Worm (Caenorhabditis elegans): ENCODE results near the gene D1044.7.

The D1044.7 gene

DNA sequence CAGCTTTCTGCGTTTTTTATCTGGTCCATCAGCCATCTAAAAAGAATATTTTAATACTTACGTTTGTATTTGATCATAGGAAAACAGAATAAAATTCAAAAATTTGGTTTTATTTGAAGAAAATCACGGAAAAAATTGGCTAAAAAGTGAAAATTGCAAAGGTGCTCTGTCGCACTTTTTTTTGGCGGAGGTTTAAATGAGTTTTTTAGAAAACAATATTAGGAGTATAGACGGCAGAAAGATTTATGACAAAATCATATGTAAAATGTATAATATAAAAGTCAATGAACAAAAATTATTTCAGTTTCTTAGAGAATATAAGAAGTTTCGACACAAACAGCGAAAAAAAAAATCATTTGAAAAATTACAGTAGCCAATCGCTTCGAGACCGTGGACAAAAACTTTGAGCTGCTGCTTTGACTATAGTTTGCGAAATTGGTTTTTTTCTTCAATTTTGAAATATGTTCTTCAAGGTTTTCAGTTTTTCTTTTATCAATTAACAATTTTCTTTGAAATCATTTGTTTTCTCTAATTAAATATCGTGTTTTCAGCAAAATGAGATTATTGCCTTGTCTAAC lies 24.7 kb downstream of the D1044.7 start, which contains the start of the genes R02F2.7 and R02F2.4 (continued):
- TF ChIP-seq F49E8.2 (tag; optimal IDR thresholded peaks at IDR 0.05; ENCODE audit: insufficient read depth), result peak; percentile 21
- no peak for TF ChIP-seq snpc-1.1 (tag; optimal IDR thresholded peaks at IDR 0.05; ENCODE audit: insufficient read depth)
- TF ChIP-seq attf-6 (GFP tag; IDR thresholded peaks at IDR 0.05), result no peak
- TF ChIP-seq ceh-91 (GFP tag; IDR thresholded peaks at IDR 0.05), result no peak
- TF ChIP-seq sea-2 (GFP tag; IDR thresholded peaks at IDR 0.05), result no peak
- TF ChIP-seq let-607 (tag; optimal IDR thresholded peaks at IDR 0.05), result no peak
- TF ChIP-seq ets-4 (GFP tag; optimal IDR thresholded peaks at IDR 0.05), result no peak
- TF ChIP-seq Y79H2A.3 (GFP tag; conservative IDR thresholded peaks at IDR 0.05), result no peak
- TF ChIP-seq cebp-1 (GFP tag; IDR thresholded peaks at IDR 0.05), result no peak
- TF ChIP-seq cebp-1 (tag; optimal IDR thresholded peaks at IDR 0.05), result no peak
- TF ChIP-seq madf-8 (GFP tag; conservative IDR thresholded peaks at IDR 0.05), result 0 out of 2 replicates have a peak, but pooled peaks have one; percentile 25
- no peak for TF ChIP-seq ztf-26 (tag; optimal IDR thresholded peaks at IDR 0.05)
- TF ChIP-seq mes-4 (tag; optimal IDR thresholded peaks at IDR 0.05), result no peak
- TF ChIP-seq dox-1 (GFP tag; IDR thresholded peaks at IDR 0.05), result no peak
- TF ChIP-seq F23B12.7 (tag; optimal IDR thresholded peaks at IDR 0.05; ENCODE audit: insufficient read depth), result no peak
- TF ChIP-seq lin-54 (GFP tag; optimal IDR thresholded peaks at IDR 0.05), result peak; percentile 74
- no peak for TF ChIP-seq egl-18 (GFP tag; IDR thresholded peaks at IDR 0.05)
- no peak for TF ChIP-seq ceh-58 (GFP tag; IDR thresholded peaks at IDR 0.05)
- TF ChIP-seq B0019.2 (GFP tag; conservative IDR thresholded peaks at IDR 0.05), result no peak
- no peak for TF ChIP-seq ama-1 (optimal IDR thresholded peaks at IDR 0.05)
- TF ChIP-seq ama-1 (GFP tag; optimal IDR thresholded peaks at IDR 0.05), result no peak
- TF ChIP-seq dpff-1 (tag; optimal IDR thresholded peaks at IDR 0.05), result no peak
- TF ChIP-seq nhr-120 (GFP tag; IDR thresholded peaks at IDR 0.05), result no peak
- no peak for TF ChIP-seq attf-5 (GFP tag; optimal IDR thresholded peaks at IDR 0.05)
- no peak for TF ChIP-seq nhr-27 (tag; optimal IDR thresholded peaks at IDR 0.05)
- peak; percentile 92 for TF ChIP-seq lsl-1 (GFP tag; optimal IDR thresholded peaks at IDR 0.05)
- peak; percentile 53; the same call in 1 of the 2 replicates for TF ChIP-seq mcd-1 (GFP tag; IDR thresholded peaks at IDR 0.05)

DNA sequence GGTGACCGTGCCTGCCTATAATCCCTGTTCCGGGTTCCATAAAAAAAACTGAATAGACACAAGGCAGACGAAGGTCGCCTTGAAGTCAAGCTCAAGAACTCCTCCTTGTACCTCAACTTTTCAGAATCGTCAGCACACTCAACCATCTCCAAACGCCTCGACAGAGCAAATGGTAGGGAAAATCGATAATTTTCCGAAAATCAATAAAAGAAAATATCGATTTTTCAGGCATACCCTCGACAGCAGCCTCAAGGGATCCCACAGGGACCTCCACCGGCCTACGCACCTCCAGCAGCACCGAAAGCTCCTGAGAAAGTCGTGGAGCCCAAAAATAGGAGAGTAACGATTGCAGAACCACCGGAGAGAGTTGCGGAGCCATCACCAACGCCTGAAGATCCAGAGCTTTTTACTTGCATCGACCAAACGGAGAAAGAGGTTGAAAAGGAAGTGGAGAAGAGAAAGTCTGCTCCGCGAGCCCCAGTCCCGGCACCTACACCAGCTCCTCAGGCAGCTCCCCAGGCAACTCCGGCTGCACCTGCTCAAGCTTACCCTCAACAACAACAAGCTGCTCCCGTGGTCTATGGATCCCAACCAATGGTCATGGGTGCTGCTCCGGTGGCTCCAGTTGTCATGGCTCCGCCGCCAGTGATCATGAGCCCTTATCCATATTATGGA lies 28.9 kb downstream of the D1044.7 start:
- TF ChIP-seq hrde-1 (tag; optimal IDR thresholded peaks at IDR 0.05; ENCODE audit: borderline replicate concordance) (peak; percentile 18), ceh-58 (GFP tag; IDR thresholded peaks at IDR 0.05) (no peak), zfh-2 (GFP tag; conservative IDR thresholded peaks at IDR 0.05) (peak; percentile 86), ceh-100 (GFP tag; IDR thresholded peaks at IDR 0.05) (no peak), lag-1 (GFP tag; IDR thresholded peaks at IDR 0.05) (no peak), egl-44 (GFP tag; IDR thresholded peaks at IDR 0.05) (no peak), ztf-28 (GFP tag; IDR thresholded peaks at IDR 0.05) (no peak), fkh-3 (tag; optimal IDR thresholded peaks at IDR 0.05) (no peak), Y95B8A.8 (GFP tag; IDR thresholded peaks at IDR 0.05) (no peak), attf-6 (GFP tag; IDR thresholded peaks at IDR 0.05) (no peak), hlh-26 (GFP tag; conservative IDR thresholded peaks at IDR 0.05) (no peak), Y53G8AR.9 (GFP tag; conservative IDR thresholded peaks at IDR 0.05) (0 out of 2 replicates have a peak, but pooled peaks have one; percentile 26), F57C9.4 (tag; optimal IDR thresholded peaks at IDR 0.05) (no peak), ZK185.1 (tag; optimal IDR thresholded peaks at IDR 0.05; ENCODE audit: poor library complexity, severe bottlenecking) (no peak), nhr-27 (tag; optimal IDR thresholded peaks at IDR 0.05) (no peak), snpc-3.4 (tag; optimal IDR thresholded peaks at IDR 0.05) (no peak), nhr-120 (GFP tag; IDR thresholded peaks at IDR 0.05) (0 out of 2 replicates have a peak, but pooled peaks have one; percentile 55), lsy-27 (tag; optimal IDR thresholded peaks at IDR 0.05; ENCODE audit: borderline replicate concordance, insufficient read depth) (no peak), F37B4.10 (GFP tag; IDR thresholded peaks at IDR 0.05) (no peak), Y53F4B.3 (GFP tag; IDR thresholded peaks at IDR 0.05) (no peak), mcd-1 (GFP tag; IDR thresholded peaks at IDR 0.05) (0 out of 2 replicates have a peak, but pooled peaks have one; percentile 13), ceh-91 (GFP tag; IDR thresholded peaks at IDR 0.05) (no peak), unc-62 (GFP tag; optimal IDR thresholded peaks at IDR 0.05) (no peak), hmg-20 (GFP tag; IDR thresholded peaks at IDR 0.05) (no peak)
